Fruit fly (Drosophila melanogaster): Measurements from ENCODE around the gene heca.
A peak's percentile ranks its signal among the peaks of the same experiment; 100 is the strongest.

The heca gene

DNA sequence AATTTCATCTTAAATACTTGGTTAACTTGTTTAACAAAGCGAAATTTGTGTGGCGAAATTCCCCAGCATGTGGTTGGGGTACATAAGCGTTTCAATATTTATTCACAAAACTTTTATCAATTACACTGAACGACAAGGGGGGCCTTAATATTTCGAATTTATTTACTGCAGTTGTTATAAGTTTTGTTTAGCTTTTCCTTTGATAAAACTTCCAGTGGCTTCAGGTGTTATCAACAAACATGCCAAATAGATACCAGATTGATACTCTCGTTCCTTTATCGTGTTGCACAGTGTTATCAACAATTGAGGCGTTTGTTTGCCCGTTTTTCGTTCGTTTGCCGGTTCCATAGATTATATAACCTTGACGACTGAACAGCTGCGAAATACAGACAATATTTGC is 2.6 kb downstream of the heca start (continued):
- 0 out of 3 replicates have a peak, but pooled peaks have one; percentile 15 for TF ChIP-seq dysf (GFP tag; IDR thresholded peaks at IDR 0.05)
- peak; percentile 53; the same call in 1 of the 2 replicates for TF ChIP-seq vvl (GFP tag; IDR thresholded peaks at IDR 0.05)
- no peak for TF ChIP-seq bowl (GFP tag; IDR thresholded peaks at IDR 0.05)
- no peak for TF ChIP-seq D (optimal IDR thresholded peaks at IDR 0.05)
- TF ChIP-seq D (GFP tag; optimal IDR thresholded peaks at IDR 0.05) = no peak
- no peak for TF ChIP-seq tup (GFP tag; optimal IDR thresholded peaks at IDR 0.05)
- peak; percentile 21 for TF ChIP-seq mam (GFP tag; optimal IDR thresholded peaks at IDR 0.05)
- no peak for TF ChIP-seq sd (tag; optimal IDR thresholded peaks at IDR 0.05)
- TF ChIP-seq ci (GFP tag; IDR thresholded peaks at IDR 0.05) = 0 out of 3 replicates have a peak, but pooled peaks have one; percentile 8
- no peak for TF ChIP-seq CG17612 (GFP tag; IDR thresholded peaks at IDR 0.05)
- no peak for TF ChIP-seq CG33213 (GFP tag; optimal IDR thresholded peaks at IDR 0.05)
- peak; percentile 64 for TF ChIP-seq gem (tag; optimal IDR thresholded peaks at IDR 0.05)
- no peak for TF ChIP-seq ssp (GFP tag; IDR thresholded peaks at IDR 0.05)
- no peak for TF ChIP-seq Lim3 (GFP tag; IDR thresholded peaks at IDR 0.05)
- TF ChIP-seq CHES-1-like (GFP tag; optimal IDR thresholded peaks at IDR 0.05) = no peak
- TF ChIP-seq ftz-f1 (GFP tag; optimal IDR thresholded peaks at IDR 0.05) = no peak
- TF ChIP-seq CG3847 (GFP tag; IDR thresholded peaks at IDR 0.05) = no peak
- peak; percentile 86 for TF ChIP-seq sens (GFP tag)
- TF ChIP-seq Hr78 (GFP tag; optimal IDR thresholded peaks at IDR 0.05) = no peak
- no peak for TF ChIP-seq nom (GFP tag; optimal IDR thresholded peaks at IDR 0.05)
- TF ChIP-seq CG2199 (GFP tag; IDR thresholded peaks at IDR 0.05) = no peak
- TF ChIP-seq Xbp1 (GFP tag; optimal IDR thresholded peaks at IDR 0.05) = peak; percentile 10
- TF ChIP-seq corto (GFP tag; optimal IDR thresholded peaks at IDR 0.05) = peak; percentile 17
- no peak for TF ChIP-seq tio (GFP tag; optimal IDR thresholded peaks at IDR 0.05)
- TF ChIP-seq CG30431 (GFP tag; optimal IDR thresholded peaks at IDR 0.05) = no peak
- no peak for TF ChIP-seq CG8944 (GFP tag; optimal IDR thresholded peaks at IDR 0.05)
- no peak for TF ChIP-seq schlank (tag; optimal IDR thresholded peaks at IDR 0.05)
- TF ChIP-seq Side (GFP tag; optimal IDR thresholded peaks at IDR 0.05) = no peak
- TF ChIP-seq Doc2 (GFP tag; IDR thresholded peaks at IDR 0.05) = no peak
- no peak for TF ChIP-seq CG7271 (tag; optimal IDR thresholded peaks at IDR 0.05)
- TF ChIP-seq CG1233 (GFP tag; optimal IDR thresholded peaks at IDR 0.05) = no peak
- no peak for TF ChIP-seq p53 (GFP tag; optimal IDR thresholded peaks at IDR 0.05)
- TF ChIP-seq abd-A (tag; optimal IDR thresholded peaks at IDR 0.05) = no peak
- peak; percentile 32 for TF ChIP-seq HLH54F (GFP tag; optimal IDR thresholded peaks at IDR 0.05)
- TF ChIP-seq Gug (GFP tag; IDR thresholded peaks at IDR 0.05) = 0 out of 4 replicates have a peak, but pooled peaks have one; percentile 35
- TF ChIP-seq CG12219 (GFP tag; optimal IDR thresholded peaks at IDR 0.05) = no peak
- TF ChIP-seq CG6854 (GFP tag; optimal IDR thresholded peaks at IDR 0.05) = no peak
- TF ChIP-seq CG4707 (GFP tag; optimal IDR thresholded peaks at IDR 0.05) = no peak
- TF ChIP-seq CG10979 (tag; optimal IDR thresholded peaks at IDR 0.05) = peak; percentile 24
- no peak for TF ChIP-seq emc (GFP tag; optimal IDR thresholded peaks at IDR 0.05)
- peak; percentile 29 for TF ChIP-seq CG8924 (tag; optimal IDR thresholded peaks at IDR 0.05)
- TF ChIP-seq CG30403 (GFP tag; optimal IDR thresholded peaks at IDR 0.05) = peak; percentile 23
- no peak for TF ChIP-seq CG11560 (tag; IDR thresholded peaks at IDR 0.05)
- TF ChIP-seq CG13894 (tag; optimal IDR thresholded peaks at IDR 0.05) = no peak
- TF ChIP-seq CG15073 (GFP tag; optimal IDR thresholded peaks at IDR 0.05) = no peak
- peak; percentile 42 for TF ChIP-seq Drgx (GFP tag; IDR thresholded peaks at IDR 0.05)
- TF ChIP-seq usp (GFP tag; optimal IDR thresholded peaks at IDR 0.05) = no peak
- peak; percentile 27 for TF ChIP-seq Dip3 (GFP tag; optimal IDR thresholded peaks at IDR 0.05)
- peak; percentile 22 for TF ChIP-seq BtbVII (GFP tag; optimal IDR thresholded peaks at IDR 0.05)
- no peak for TF ChIP-seq CoRest (tag; optimal IDR thresholded peaks at IDR 0.05)
- TF ChIP-seq CG5953 (GFP tag; IDR thresholded peaks at IDR 0.05) = no peak
- no peak for TF ChIP-seq Ada2b (GFP tag; IDR thresholded peaks at IDR 0.05)
- TF ChIP-seq ranshi (GFP tag; IDR thresholded peaks at IDR 0.05) = peak; percentile 54
